Worm (Caenorhabditis elegans): ENCODE data around the gene mam-7.

The mam-7 gene

DNA sequence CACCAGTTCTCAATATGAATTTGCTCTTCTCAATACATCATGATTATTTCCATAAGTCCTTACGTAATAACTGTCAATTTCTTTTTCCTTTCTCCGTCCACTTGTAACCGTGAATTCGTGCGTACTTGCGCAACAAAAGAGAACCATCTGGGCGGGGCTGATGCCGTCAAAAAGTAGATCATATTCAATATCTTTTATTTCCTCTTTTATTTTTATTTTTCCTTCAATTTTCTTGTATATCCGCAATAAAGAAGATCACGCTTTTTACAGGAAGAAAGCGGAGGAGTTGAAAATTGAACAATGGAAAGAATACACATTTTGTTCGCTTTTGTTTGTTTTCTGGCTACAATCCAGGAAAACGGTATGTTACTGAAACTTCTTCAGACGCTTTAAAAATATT lies at the start of gene mam-7:
mam-7 (plus strand) TSS at position 301 of the 400 bp plus-strand sequence.
- no peak for TF ChIP-seq alr-1 (tag; optimal IDR thresholded peaks at IDR 0.05; ENCODE audit: borderline replicate concordance)
- no peak for TF ChIP-seq mab-9 (GFP tag; IDR thresholded peaks at IDR 0.05)
- TF ChIP-seq ceh-90 (tag; optimal IDR thresholded peaks at IDR 0.05): no peak
- TF ChIP-seq elt-3 (tag; optimal IDR thresholded peaks at IDR 0.05): no peak

- TF ChIP-seq xbp-1 (tag; optimal IDR thresholded peaks at IDR 0.05): no peak
- no peak for TF ChIP-seq efl-1 (optimal IDR thresholded peaks at IDR 0.05)
- peak in 1 of 2 experiments; percentile 64 for TF ChIP-seq efl-1 (GFP tag; optimal IDR thresholded peaks at IDR 0.05 in 1 of 2)
Observed at ce11 chrIII:9843715-9844114, 49.2 kb upstream of the mam-7 start, which contains the start of gene K11H3.5. TSS of gene K11H3.5 (plus strand) at chrIII:9843768.

ce11 chrIII:9846093-9846492 lies 46.9 kb upstream of the mam-7 start, which contains the start of gene K11H3.2:
TSS of gene K11H3.2 (plus strand) at chrIII:9846393.
- TF ChIP-seq elt-2 (tag; optimal IDR thresholded peaks at IDR 0.05): no peak
- no peak for TF ChIP-seq C34B4.2 (tag; optimal IDR thresholded peaks at IDR 0.05)
- no peak for TF ChIP-seq sup-37 (GFP tag; optimal IDR thresholded peaks at IDR 0.05)
- TF ChIP-seq hpl-2 (GFP tag; optimal IDR thresholded peaks at IDR 0.05): no peak
- TF ChIP-seq nhr-19 (GFP tag; conservative IDR thresholded peaks at IDR 0.05): no peak
- TF ChIP-seq egl-27 (tag; optimal IDR thresholded peaks at IDR 0.05): no peak
- no peak for TF ChIP-seq nhr-77 (tag; optimal IDR thresholded peaks at IDR 0.05)
- no peak for TF ChIP-seq C16A3.4 (tag; optimal IDR thresholded peaks at IDR 0.05)
- TF ChIP-seq rnt-1 (tag; optimal IDR thresholded peaks at IDR 0.05): no peak
- TF ChIP-seq nhr-90 (tag; optimal IDR thresholded peaks at IDR 0.05; ENCODE audit: poor library complexity): no peak
- TF ChIP-seq nhr-237 (tag; optimal IDR thresholded peaks at IDR 0.05): no peak
- TF ChIP-seq snu-23 (GFP tag; optimal IDR thresholded peaks at IDR 0.05): no peak
- TF ChIP-seq dpl-1 (GFP tag; optimal IDR thresholded peaks at IDR 0.05): no peak

- TF ChIP-seq nhr-20 (tag; optimal IDR thresholded peaks at IDR 0.05) (peak; percentile 30), unc-86 (tag; optimal IDR thresholded peaks at IDR 0.05) (no peak), lsy-2 (tag; optimal IDR thresholded peaks at IDR 0.05) (peak; percentile 50 to 61), nhr-12 (tag; optimal IDR thresholded peaks at IDR 0.05) (no peak), isw-1 (GFP tag; IDR thresholded peaks at IDR 0.05) (no peak), nhr-76 (tag; optimal IDR thresholded peaks at IDR 0.05) (no peak), nhr-11 (tag; optimal IDR thresholded peaks at IDR 0.05) (no peak), mdl-1 (tag; optimal IDR thresholded peaks at IDR 0.05) (peak in 1 of 2 experiments; percentile 5), elt-3 (tag; optimal IDR thresholded peaks at IDR 0.05) (no peak), unc-130 (tag; optimal IDR thresholded peaks at IDR 0.05) (no peak), jun-1 (tag; optimal IDR thresholded peaks at IDR 0.05) (no peak), unc-98 (GFP tag; IDR thresholded peaks at IDR 0.05) (no peak), F16B12.6 (tag; optimal IDR thresholded peaks at IDR 0.05) (peak; percentile 33), tbx-2 (tag; optimal IDR thresholded peaks at IDR 0.05) (no peak), snpc-4 (tag; optimal IDR thresholded peaks at IDR 0.05) (no peak), mep-1 (tag; optimal IDR thresholded peaks at IDR 0.05) (peak; percentile 38), vab-15 (tag; optimal IDR thresholded peaks at IDR 0.05) (no peak), nhr-85 (tag) (no peak), zag-1 (tag; optimal IDR thresholded peaks at IDR 0.05) (no peak), lin-35 (GFP tag; optimal IDR thresholded peaks at IDR 0.05) (peak; percentile 52 to 61), fkh-10 (GFP tag; optimal IDR thresholded peaks at IDR 0.05) (no peak), nhr-47 (tag; optimal IDR thresholded peaks at IDR 0.05) (peak; percentile 17), blmp-1 (tag; optimal IDR thresholded peaks at IDR 0.05) (no peak), mab-9 (GFP tag; IDR thresholded peaks at IDR 0.05) (no peak), fkh-8 (tag; optimal IDR thresholded peaks at IDR 0.05) (no peak), ztf-11 (tag; optimal IDR thresholded peaks at IDR 0.05) (no peak), ama-1 (optimal IDR thresholded peaks at IDR 0.05) (no peak), sox-4 (tag; optimal IDR thresholded peaks at IDR 0.05) (no peak), egl-27 (tag; optimal IDR thresholded peaks at IDR 0.05) (no peak), C16A3.4 (tag; optimal IDR thresholded peaks at IDR 0.05) (peak; percentile 30), pqm-1 (tag; optimal IDR thresholded peaks at IDR 0.05) (no peak), lin-39 (tag; optimal IDR thresholded peaks at IDR 0.05) (no peak), unc-62 (GFP tag; optimal IDR thresholded peaks at IDR 0.05) (no peak), dsc-1 (tag; optimal IDR thresholded peaks at IDR 0.05) (no peak)
Observed at ce11 chrIII:9848083-9848482, 44.9 kb upstream of the mam-7 start, which contains the start of gene mrpl-36. TSS of gene mrpl-36 (minus strand) at chrIII:9848116.
